Worm (Caenorhabditis elegans) whole organism, young adult: Measurements from ENCODE around the gene sqst-4.
"Not testable (repeated sequence)": the region's sequence is repeated elsewhere in the genome, so short reads cannot be mapped to it uniquely, and the experiment has no call there.

Experiments
- C06A6.2 ChIP-seq: fragments of 200-800 bp; sonication (Bioruptor generic); conservative IDR thresholded peaks from 2 replicates; pipeline ENCODE4 v1.3.6; 2022; ENCODE audit warnings: missing genetic modification characterization, missing compliant biosample characterization
- F22D6.2 ChIP-seq: sonication (generic microtip); optimal IDR thresholded peaks from 2 replicates; lab custom pipeline; 2016; ENCODE audit warnings: mild to moderate bottlenecking, missing genetic modification characterization, missing compliant biosample characterization
- lin-26 ChIP-seq: fragments of 200-800 bp; sonication (Bioruptor generic); IDR thresholded peaks from 2 replicates; pipeline ENCODE4 v1.3.6; 2022; ENCODE audit warnings: missing genetic modification reagents, missing genetic modification characterization, missing compliant biosample characterization
- mes-4 ChIP-seq: sonication (generic microtip); optimal IDR thresholded peaks from 2 replicates; lab custom pipeline; 2016; ENCODE audit warnings: missing genotype, missing genetic modification characterization, missing compliant biosample characterization
- unc-130 ChIP-seq: sonication (generic microtip); optimal IDR thresholded peaks from 2 replicates; lab custom pipeline; 2016; ENCODE audit warnings: missing genetic modification reagents, missing genetic modification characterization, missing compliant biosample characterization
- ztf-25 ChIP-seq: fragments of 200-800 bp; sonication (Bioruptor generic); IDR thresholded peaks from 2 replicates; pipeline ENCODE4 v1.3.6; 2022; ENCODE audit warnings: missing genetic modification reagents, missing genetic modification characterization, missing compliant biosample characterization

DNA sequence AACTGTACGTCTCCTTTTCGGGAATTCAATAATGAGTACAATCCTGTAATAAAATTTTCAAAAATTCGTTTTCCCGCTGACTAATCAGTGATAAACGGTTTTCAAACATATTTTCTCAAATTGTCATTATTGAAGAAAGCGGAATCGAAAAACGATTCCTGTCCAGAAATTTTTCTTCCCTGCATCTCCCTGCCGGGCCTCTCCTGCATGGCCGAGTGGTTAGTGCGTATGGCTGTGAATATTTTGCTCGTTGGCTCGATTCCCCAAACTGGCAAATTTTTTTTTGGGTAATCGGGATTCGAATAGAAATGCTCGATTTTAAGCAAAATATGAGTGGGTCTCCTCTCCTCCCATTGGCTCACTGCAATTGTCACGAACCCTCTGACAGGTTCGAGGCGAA lies 13.6 kb upstream of the sqst-4 start:
- not testable (repeated sequence) for TF ChIP-seq mes-4 (tag; lab: Kevin White, UChicago); unc-130; C06A6.2 (GFP tag; lab: Robert Waterston, UW); F22D6.2 (tag; lab: Kevin White, UChicago); ztf-25 (GFP tag; lab: Robert Waterston, UW)
- TF ChIP-seq lin-26 (GFP tag; lab: Robert Waterston, UW), result 0 out of 2 replicates have a peak, but pooled peaks have one; percentile 14
